Fruit fly (Drosophila melanogaster) whole organism, embryonic: Measurements from ENCODE around the gene Cypl.

Source experiments
- Atf6 ChIP-seq: fragments of 200-800 bp; sonication (Bioruptor generic); IDR thresholded peaks from 2 replicates; pipeline ENCODE4 v1.3.6; 2022; ENCODE audit warnings: missing biosample characterization, missing genetic modification characterization
- Bdp1 ChIP-seq: fragments of 200-800 bp; sonication (Bioruptor generic); optimal IDR thresholded peaks from 3 replicates; lab custom pipeline; 2016; ENCODE audit warnings: missing biosample characterization, missing genetic modification characterization
- Blimp-1 ChIP-seq: fragments of 200-800 bp; sonication (Bioruptor generic); optimal IDR thresholded peaks from 3 replicates; lab custom pipeline; 2018; ENCODE audit warnings: missing biosample characterization, missing genetic modification characterization, mild to moderate bottlenecking, moderate library complexity, missing genetic modification reagents
- CG10209 ChIP-seq: fragments of 200-800 bp; sonication (Bioruptor generic); optimal IDR thresholded peaks from 3 replicates; lab custom pipeline; 2017; ENCODE audit warnings: missing biosample characterization, mild to moderate bottlenecking, missing genetic modification characterization, missing genetic modification reagents
- CG11723 ChIP-seq: fragments of 200-800 bp; sonication (Bioruptor generic); optimal IDR thresholded peaks from 2 replicates; lab custom pipeline; 2017; ENCODE audit warnings: missing biosample characterization, mild to moderate bottlenecking, missing genetic modification characterization
- CG12391 ChIP-seq: fragments of 200-800 bp; sonication (Bioruptor generic); optimal IDR thresholded peaks from 3 replicates; lab custom pipeline; 2018; ENCODE audit warnings: missing biosample characterization, mild to moderate bottlenecking, missing genetic modification characterization, moderate library complexity
- CG13894 ChIP-seq: fragments of 200-800 bp; sonication (Bioruptor generic); optimal IDR thresholded peaks from 3 replicates; lab custom pipeline; 2018; ENCODE audit warnings: missing biosample characterization, mild to moderate bottlenecking, missing genetic modification characterization, moderate library complexity
- CG14441 ChIP-seq: fragments of 200-800 bp; sonication (Bioruptor generic); IDR thresholded peaks from 2 replicates; pipeline ENCODE4 v1.3.6; 2022; ENCODE audit warnings: missing biosample characterization, missing genetic modification characterization
- CG15073 ChIP-seq: fragments of 200-800 bp; sonication (Bioruptor generic); optimal IDR thresholded peaks from 2 replicates; lab custom pipeline; 2016; ENCODE audit warnings: missing biosample characterization, missing genetic modification characterization
- CG15601 ChIP-seq: fragments of 200-800 bp; sonication (Bioruptor generic); optimal IDR thresholded peaks from 3 replicates; lab custom pipeline; 2019; ENCODE audit warnings: missing biosample characterization, mild to moderate bottlenecking, missing genetic modification characterization, moderate library complexity
- CG17612 ChIP-seq: fragments of 200-800 bp; sonication (Bioruptor generic); IDR thresholded peaks from 2 replicates; pipeline ENCODE4 v1.3.6; 2022; ENCODE audit warnings: missing biosample characterization, missing genetic modification characterization
- CG17829 ChIP-seq: fragments of 200-800 bp; optimal IDR thresholded peaks from 2 replicates; lab custom pipeline; 2019; ENCODE audit warnings: missing biosample characterization, mild to moderate bottlenecking, missing genetic modification characterization, moderate library complexity
- CG18011 ChIP-seq: fragments of 200-800 bp; sonication (Bioruptor generic); optimal IDR thresholded peaks from 2 replicates; lab custom pipeline; 2017; ENCODE audit warnings: missing biosample characterization, missing genetic modification characterization, mild to moderate bottlenecking, moderate library complexity, missing genotype
- CG18476 ChIP-seq: fragments of 200-800 bp; sonication (Bioruptor generic); optimal IDR thresholded peaks from 2 replicates; lab custom pipeline; 2016; ENCODE audit warnings: missing biosample characterization, mild to moderate bottlenecking, missing genetic modification characterization
- CG30020 ChIP-seq: fragments of 200-800 bp; optimal IDR thresholded peaks from 2 replicates; lab custom pipeline; 2019; ENCODE audit warnings: missing biosample characterization, mild to moderate bottlenecking, missing genetic modification characterization, moderate library complexity
- CG3065 ChIP-seq: fragments of 200-800 bp; sonication (Bioruptor generic); optimal IDR thresholded peaks from 2 replicates; lab custom pipeline; 2016; ENCODE audit warnings: missing biosample characterization, missing genetic modification characterization
- CG31224 ChIP-seq: fragments of 200-800 bp; sonication (Bioruptor generic); IDR thresholded peaks from 2 replicates; pipeline ENCODE4 v1.3.6; 2022; ENCODE audit warnings: missing biosample characterization, missing genetic modification characterization
- CG31388 ChIP-seq: fragments of 200-800 bp; sonication (Bioruptor generic); optimal IDR thresholded peaks from 2 replicates; lab custom pipeline; 2016; ENCODE audit warnings: missing biosample characterization, missing genetic modification characterization
- CG34422 ChIP-seq: fragments of 200-800 bp; sonication (Bioruptor generic); IDR thresholded peaks from 3 replicates; pipeline ENCODE4 v1.3.6; 2022; ENCODE audit warnings: missing biosample characterization, missing genetic modification characterization
- CG4404 ChIP-seq: fragments of 200-800 bp; sonication (Bioruptor generic); IDR thresholded peaks from 2 replicates; pipeline ENCODE4 v1.3.6; 2022; ENCODE audit warnings: missing biosample characterization, missing genetic modification characterization
- CG5245 ChIP-seq: fragments of 200-800 bp; sonication (Bioruptor generic); optimal IDR thresholded peaks from 3 replicates; lab custom pipeline; 2016; ENCODE audit warnings: missing biosample characterization, missing genetic modification characterization
- CG6854 ChIP-seq: fragments of 200-800 bp; sonication (Bioruptor generic); optimal IDR thresholded peaks from 3 replicates; lab custom pipeline; 2017; ENCODE audit warnings: missing biosample characterization, mild to moderate bottlenecking, missing genetic modification characterization
- CG7839 ChIP-seq: fragments of 200-800 bp; sonication (Bioruptor generic); optimal IDR thresholded peaks from 3 replicates; lab custom pipeline; 2018; ENCODE audit warnings: missing biosample characterization, mild to moderate bottlenecking, missing genetic modification characterization, moderate library complexity
- CG8281 ChIP-seq: fragments of 200-800 bp; sonication (Bioruptor generic); optimal IDR thresholded peaks from 2 replicates; lab custom pipeline; 2018; ENCODE audit warnings: missing biosample characterization, mild to moderate bottlenecking, missing genetic modification characterization, moderate library complexity
- CG8359 ChIP-seq: fragments of 200-800 bp; sonication (Bioruptor generic); optimal IDR thresholded peaks from 2 replicates; lab custom pipeline; 2017; ENCODE audit warnings: missing biosample characterization, mild to moderate bottlenecking, missing genetic modification characterization, borderline replicate concordance
- CG8478 ChIP-seq: fragments of >200 bp; optimal IDR thresholded peaks from 2 replicates; lab custom pipeline; 2018
- CG9437 ChIP-seq: fragments of 200-800 bp; sonication (Bioruptor generic); optimal IDR thresholded peaks from 2 replicates; lab custom pipeline; 2018; ENCODE audit warnings: missing biosample characterization, mild to moderate bottlenecking, missing genetic modification characterization
- CG9932 ChIP-seq: fragments of 200-800 bp; sonication (Bioruptor generic); IDR thresholded peaks from 2 replicates; pipeline ENCODE4 v1.3.6; 2022; ENCODE audit warnings: missing biosample characterization, missing genetic modification characterization
- Chrac-16 ChIP-seq: fragments of 200-800 bp; sonication (Bioruptor generic); optimal IDR thresholded peaks from 3 replicates; lab custom pipeline; 2016; ENCODE audit warnings: missing biosample characterization, missing genetic modification characterization
- Ets97D ChIP-seq: fragments of 200-800 bp; sonication (Bioruptor generic); optimal IDR thresholded peaks from 3 replicates; lab custom pipeline; 2016; ENCODE audit warnings: missing biosample characterization, missing genetic modification characterization
- Gsc ChIP-seq: fragments of 200-800 bp; sonication (Bioruptor generic); IDR thresholded peaks from 2 replicates; pipeline ENCODE4 v1.3.6; 2022; ENCODE audit warnings: missing biosample characterization, missing genetic modification characterization
- Gug ChIP-seq: fragments of 200-800 bp; sonication (Bioruptor generic); IDR thresholded peaks from 4 replicates; pipeline ENCODE4 v1.3.6; 2022; ENCODE audit warnings: missing biosample characterization, missing genetic modification characterization
- Hsf ChIP-seq: fragments of 200-800 bp; sonication (Bioruptor generic); optimal IDR thresholded peaks from 3 replicates; lab custom pipeline; 2016; ENCODE audit warnings: missing biosample characterization, missing genetic modification characterization
- Max ChIP-seq: fragments of 200-800 bp; sonication (Bioruptor generic); optimal IDR thresholded peaks from 2 replicates; lab custom pipeline; 2016; ENCODE audit warnings: missing biosample characterization, mild to moderate bottlenecking, missing genetic modification characterization
- Myb ChIP-seq: fragments of 200-800 bp; sonication (Bioruptor generic); optimal IDR thresholded peaks from 2 replicates; lab custom pipeline; 2016; ENCODE audit warnings: missing biosample characterization, missing genetic modification characterization
- Pdp1 ChIP-seq, 2 experiments: fragments of 200-800 bp; sonication (Bioruptor generic); optimal IDR thresholded peaks; 3 replicates each; lab custom pipeline; 2016; ENCODE audit warnings: missing biosample characterization in 2 of 2, missing genetic modification characterization in 2 of 2, mild to moderate bottlenecking in 1 of 2, moderate library complexity in 1 of 2
- ap ChIP-seq: fragments of 200-800 bp; sonication (Bioruptor generic); IDR thresholded peaks from 2 replicates; pipeline ENCODE4 v1.3.6; 2022; ENCODE audit warnings: missing biosample characterization, missing genetic modification characterization
- dan ChIP-seq: fragments of 200-800 bp; sonication (Bioruptor generic); IDR thresholded peaks from 2 replicates; pipeline ENCODE4 v1.3.6; 2022; ENCODE audit warnings: missing biosample characterization, missing genetic modification characterization
- exex ChIP-seq: fragments of 200-800 bp; sonication (Bioruptor generic); optimal IDR thresholded peaks from 4 replicates; lab custom pipeline; 2018; ENCODE audit warnings: missing biosample characterization, mild to moderate bottlenecking, missing genetic modification characterization, moderate library complexity
- grn ChIP-seq: fragments of 200-800 bp; sonication (Bioruptor generic); optimal IDR thresholded peaks from 3 replicates; lab custom pipeline; 2017; ENCODE audit warnings: missing biosample characterization, missing genetic modification characterization
- gsb ChIP-seq: fragments of 200-800 bp; sonication (Bioruptor generic); IDR thresholded peaks from 2 replicates; pipeline ENCODE4 v1.3.6; 2022; ENCODE audit warnings: missing biosample characterization, missing genetic modification characterization
- gt ChIP-seq: fragments of 200-800 bp; sonication (Bioruptor generic); IDR thresholded peaks from 2 replicates; pipeline ENCODE4 v1.3.6; 2022; ENCODE audit warnings: missing biosample characterization, missing genetic modification characterization
- insv ChIP-seq, 2 experiments: fragments of 200-800 bp; sonication (Bioruptor generic); optimal IDR thresholded peaks; 3 replicates each; lab custom pipeline; 2016 to 2018; ENCODE audit warnings: missing biosample characterization in 2 of 2, missing genetic modification characterization in 2 of 2
- mirr ChIP-seq: fragments of 200-800 bp; sonication (Bioruptor generic); optimal IDR thresholded peaks from 3 replicates; lab custom pipeline; 2018; ENCODE audit warnings: missing biosample characterization, mild to moderate bottlenecking, missing genetic modification characterization
- nau ChIP-seq: fragments of 200-800 bp; sonication (Bioruptor generic); optimal IDR thresholded peaks from 3 replicates; lab custom pipeline; 2017; ENCODE audit warnings: missing biosample characterization, mild to moderate bottlenecking, missing genetic modification characterization, missing genetic modification reagents
- nmo ChIP-seq: fragments of 200-800 bp; sonication (Bioruptor generic); optimal IDR thresholded peaks from 2 replicates; lab custom pipeline; 2018; ENCODE audit warnings: missing biosample characterization, mild to moderate bottlenecking, missing genetic modification characterization, moderate library complexity
- org-1 ChIP-seq: fragments of 200-800 bp; sonication (Bioruptor generic); optimal IDR thresholded peaks from 2 replicates; lab custom pipeline; 2017; ENCODE audit warnings: missing biosample characterization, missing genetic modification characterization
- ro ChIP-seq: fragments of 200-800 bp; sonication (Bioruptor generic); IDR thresholded peaks from 2 replicates; pipeline ENCODE4 v1.3.6; 2022; ENCODE audit warnings: missing biosample characterization, missing genetic modification characterization
- scrt ChIP-seq: fragments of 200-800 bp; sonication (Bioruptor generic); optimal IDR thresholded peaks from 2 replicates; lab custom pipeline; 2018; ENCODE audit warnings: missing biosample characterization, mild to moderate bottlenecking, missing genetic modification characterization, moderate library complexity
- sisA ChIP-seq: fragments of 200-800 bp; sonication (Bioruptor generic); IDR thresholded peaks from 2 replicates; pipeline ENCODE4 v1.3.6; 2022; ENCODE audit warnings: missing biosample characterization, missing genetic modification characterization

Gene Cypl

DNA sequence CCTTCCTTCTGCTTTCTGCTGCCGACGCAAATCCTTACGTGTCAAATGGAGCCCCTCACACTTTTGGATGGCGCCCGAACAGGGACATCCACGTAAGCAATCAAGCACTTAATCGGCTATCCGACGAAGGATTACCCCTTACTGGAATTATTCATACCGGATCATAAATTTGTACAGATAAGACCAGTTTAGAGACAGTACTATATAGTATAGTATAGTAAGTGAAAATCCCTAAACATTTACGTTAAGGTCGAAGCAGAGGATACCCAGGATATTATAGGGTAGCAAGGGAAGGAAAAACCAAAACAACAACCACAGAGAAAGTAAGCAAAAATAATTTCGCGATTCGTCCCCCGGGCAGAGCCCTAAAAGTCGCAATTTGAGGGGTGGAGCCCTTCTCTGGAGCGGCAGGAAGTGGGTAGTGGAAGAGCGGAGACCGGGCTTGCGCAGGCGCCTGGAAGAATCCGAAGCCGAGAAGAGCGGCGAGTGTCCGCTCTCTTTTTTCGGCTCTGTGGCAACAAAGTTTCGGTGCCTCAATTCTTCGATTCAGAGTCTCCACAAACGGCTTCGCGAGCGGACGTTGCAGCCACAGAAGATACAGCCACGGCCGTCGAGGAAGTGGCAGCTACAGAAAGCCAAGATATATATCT, 2.9 kb upstream of the Cypl start (continued):
- TF ChIP-seq gsb, result no peak; the same call in 1 of the 2 replicates
- no peak for TF ChIP-seq CG8359 (GFP tag; lab: Kevin White, UChicago)
- peak; percentile 66 for TF ChIP-seq org-1 (GFP tag; lab: Kevin White, UChicago)
- no peak for TF ChIP-seq Gsc (GFP tag; lab: Robert Waterston, UW)
- 0 out of 3 replicates have a peak, but pooled peaks have one; percentile 22 for TF ChIP-seq CG34422 (GFP tag; lab: Robert Waterston, UW)
- peak; percentile 42 for TF ChIP-seq CG10209 (GFP tag; lab: Kevin White, UChicago)
- no peak for TF ChIP-seq CG11723 (GFP tag; lab: Kevin White, UChicago)
- TF ChIP-seq CG4404 (GFP tag; lab: Robert Waterston, UW), result peak; percentile 46; the same call in 1 of the 2 replicates
- peak; percentile 84 for TF ChIP-seq CG9932 (GFP tag; lab: Robert Waterston, UW)
- peak; percentile 42 for TF ChIP-seq Myb
- peak; percentile 21 for TF ChIP-seq Max (GFP tag; lab: Kevin White, UChicago)
- peak; percentile 51 for TF ChIP-seq sisA (GFP tag; lab: Robert Waterston, UW)
- peak; percentile 23 for TF ChIP-seq nau (GFP tag; lab: Kevin White, UChicago)
- TF ChIP-seq CG8281, result peak; percentile 14
- no peak for TF ChIP-seq CG30020 (tag; lab: Kevin White, UChicago)
- TF ChIP-seq CG31388 (GFP tag; lab: Kevin White, UChicago), result no peak
- peak; percentile 81 for TF ChIP-seq CG7839 (tag; lab: Kevin White, UChicago)
- peak; percentile 41 for TF ChIP-seq Bdp1 (GFP tag; lab: Kevin White, UChicago)
- peak; percentile 62 to 66 for TF ChIP-seq Pdp1 (GFP tag; optimal IDR thresholded peaks at IDR 0.05; lab: Kevin White, UChicago)
- TF ChIP-seq Atf6 (GFP tag; lab: Robert Waterston, UW), result peak; percentile 69
- peak; percentile 46 for TF ChIP-seq nmo (GFP tag; lab: Kevin White, UChicago)
- TF ChIP-seq Gug (GFP tag; lab: Robert Waterston, UW), result peak; percentile 56; the same call in 1 of the 4 replicates
- peak; percentile 19 for TF ChIP-seq mirr
- TF ChIP-seq CG15073 (GFP tag; lab: Kevin White, UChicago), result no peak
- TF ChIP-seq grn (GFP tag; lab: Kevin White, UChicago), result no peak
- TF ChIP-seq CG18476, result peak; percentile 18
- no peak for TF ChIP-seq ro (GFP tag; lab: Robert Waterston, UW)
- TF ChIP-seq Blimp-1 (GFP tag; lab: Kevin White, UChicago), result no peak
- peak; percentile 50 for TF ChIP-seq CG31224 (GFP tag; lab: Robert Waterston, UW)
- no peak for TF ChIP-seq CG17829 (tag; lab: Kevin White, UChicago)
- TF ChIP-seq gt (GFP tag; lab: Robert Waterston, UW), result no peak
- TF ChIP-seq CG9437 (GFP tag; lab: Kevin White, UChicago), result peak; percentile 43
- TF ChIP-seq CG13894 (tag; lab: Kevin White, UChicago), result peak; percentile 84
- peak; percentile 60 for TF ChIP-seq CG6854 (GFP tag; lab: Kevin White, UChicago)
- no peak for TF ChIP-seq CG8478 (lab: Kevin White, UChicago)
- no peak for TF ChIP-seq CG5245
- TF ChIP-seq exex, result peak; percentile 45
- no peak for TF ChIP-seq insv (GFP tag; optimal IDR thresholded peaks at IDR 0.05; lab: Kevin White, UChicago)
- peak; percentile 80 for TF ChIP-seq scrt (GFP tag; lab: Kevin White, UChicago)
- peak; percentile 53 for TF ChIP-seq CG12391 (tag; lab: Kevin White, UChicago)
- TF ChIP-seq CG15601, result no peak
- peak; percentile 62 for TF ChIP-seq Hsf
- TF ChIP-seq CG17612 (GFP tag; lab: Robert Waterston, UW), result peak; percentile 43; the same call in 1 of the 2 replicates
- peak; percentile 55 for TF ChIP-seq Chrac-16 (GFP tag; lab: Kevin White, UChicago)
- peak; percentile 26 for TF ChIP-seq CG18011 (GFP tag; lab: Kevin White, UChicago)
- TF ChIP-seq ap (GFP tag; lab: Robert Waterston, UW), result peak; percentile 22; the same call in 1 of the 2 replicates
- peak; percentile 67; the same call in 1 of the 2 replicates for TF ChIP-seq CG14441 (GFP tag; lab: Robert Waterston, UW)
- no peak for TF ChIP-seq CG3065 (GFP tag; lab: Kevin White, UChicago)
- peak; percentile 24 for TF ChIP-seq Ets97D (GFP tag; lab: Kevin White, UChicago)
- TF ChIP-seq dan (GFP tag; lab: Robert Waterston, UW), result no peak
